ENCODE assay signal across 1 fruit fly cellular context in genomic region chr2L:9520886-9521868, dm6.
A peak's percentile ranks its signal among the peaks of the same experiment; 100 is the strongest.
TF ChIP-seq lines count a peak whose summit lies in the region.

Gene Oatp30B, plus strand, starts transcription at chr2L:9521210.

TF ChIP-seq in whole organism, embryonic, 481 proteins besides CTCF, POLR2A, EP300 and RAD21 (continued from another document):
- TF ChIP-seq B-H2 (GFP tag; optimal IDR thresholded peaks at IDR 0.05; lab: Kevin White, UChicago) (peak; percentile 97), CG3847 (GFP tag; IDR thresholded peaks at IDR 0.05; lab: Robert Waterston, UW) (peak; percentile 98), CG14710 (tag; optimal IDR thresholded peaks at IDR 0.05; lab: Kevin White, UChicago) (peak; percentile 97), MTF-1 (GFP tag; optimal IDR thresholded peaks at IDR 0.05; lab: Kevin White, UChicago; ENCODE audit: borderline replicate concordance) (peak; percentile 90), Mes4 (GFP tag; optimal IDR thresholded peaks at IDR 0.05; lab: Kevin White, UChicago) (peak; percentile 91), BtbVII (GFP tag; optimal IDR thresholded peaks at IDR 0.05; lab: Kevin White, UChicago) (peak; percentile 87), slp2 (GFP tag; optimal IDR thresholded peaks at IDR 0.05; lab: Kevin White, UChicago) (peak; percentile 93), al (GFP tag; IDR thresholded peaks at IDR 0.05; lab: Robert Waterston, UW) (peak; percentile 96), sob (GFP tag; IDR thresholded peaks at IDR 0.05; lab: Robert Waterston, UW) (peak; percentile 99), CG13894 (tag; optimal IDR thresholded peaks at IDR 0.05; lab: Kevin White, UChicago) (peak; percentile 97), disco-r (GFP tag; optimal IDR thresholded peaks at IDR 0.05; lab: Kevin White, UChicago) (peak; percentile 90), CG5245 (GFP tag; optimal IDR thresholded peaks at IDR 0.05; lab: Kevin White, UChicago) (peak; percentile 96), usp (GFP tag; optimal IDR thresholded peaks at IDR 0.05; lab: Kevin White, UChicago) (no peak), bbx (GFP tag; IDR thresholded peaks at IDR 0.05; lab: Robert Waterston, UW; ENCODE audit: partially characterized antibody) (peak; percentile 97), CG8089 (GFP tag; optimal IDR thresholded peaks at IDR 0.05; lab: Kevin White, UChicago) (peak; percentile 90), B-H1 (GFP tag; IDR thresholded peaks at IDR 0.05; lab: Robert Waterston, UW) (peak; percentile 96), cad (GFP tag; optimal IDR thresholded peaks at IDR 0.05; lab: Kevin White, UChicago) (no peak), CG18764 (GFP tag; optimal IDR thresholded peaks at IDR 0.05; lab: Kevin White, UChicago) (peak; percentile 94), run (tag; optimal IDR thresholded peaks at IDR 0.05; lab: Kevin White, UChicago) (peak; percentile 91), chm (GFP tag; IDR thresholded peaks at IDR 0.05; lab: Robert Waterston, UW) (peak; percentile 99), CG3995 (GFP tag; optimal IDR thresholded peaks at IDR 0.05; lab: Kevin White, UChicago) (peak; percentile 67), BEAF-32 (GFP tag; optimal IDR thresholded peaks at IDR 0.05; lab: Kevin White, UChicago) (peak; percentile 97), bab2 (GFP tag; optimal IDR thresholded peaks at IDR 0.05; lab: Kevin White, UChicago) (peak; percentile 96), E2f1 (GFP tag; IDR thresholded peaks at IDR 0.05; lab: Robert Waterston, UW) (peak; percentile 97), Aef1 (GFP tag; IDR thresholded peaks at IDR 0.05; lab: Robert Waterston, UW) (peak; percentile 97), TFAM (GFP tag; optimal IDR thresholded peaks at IDR 0.05; lab: Kevin White, UChicago) (peak; percentile 88), NC2β (GFP tag; optimal IDR thresholded peaks at IDR 0.05; lab: Kevin White, UChicago) (peak; percentile 92), fd64A (GFP tag; optimal IDR thresholded peaks at IDR 0.05; lab: Kevin White, UChicago) (peak; percentile 58), CG15011 (GFP tag; optimal IDR thresholded peaks at IDR 0.05; lab: Kevin White, UChicago) (peak; percentile 88), zfh2 (GFP tag; optimal IDR thresholded peaks at IDR 0.05; lab: Kevin White, UChicago) (peak; percentile 96), CG32772 (GFP tag; IDR thresholded peaks at IDR 0.05; lab: Robert Waterston, UW) (peak; percentile 96), zen2 (GFP tag; IDR thresholded peaks at IDR 0.05; lab: Robert Waterston, UW; ENCODE audit: partially characterized antibody) (peak; percentile 99; the same call in 2 of the 3 replicates), CG4854 (GFP tag; optimal IDR thresholded peaks at IDR 0.05; lab: Kevin White, UChicago) (peak; percentile 95), E2f2 (GFP tag; IDR thresholded peaks at IDR 0.05; lab: Robert Waterston, UW) (peak; percentile 83), ci (GFP tag; IDR thresholded peaks at IDR 0.05; lab: Robert Waterston, UW) (peak; percentile 98), CG6689 (GFP tag; IDR thresholded peaks at IDR 0.05; lab: Robert Waterston, UW) (peak; percentile 96), CG8290 (GFP tag; optimal IDR thresholded peaks at IDR 0.05; lab: Kevin White, UChicago) (peak; percentile 93), CG8290 (tag; optimal IDR thresholded peaks at IDR 0.05; lab: Kevin White, UChicago) (peak; percentile 73 to 96), CG10366 (GFP tag; IDR thresholded peaks at IDR 0.05; lab: Robert Waterston, UW) (peak; percentile 98), HmgD (GFP tag; optimal IDR thresholded peaks at IDR 0.05; lab: Kevin White, UChicago) (peak; percentile 85), MESR4 (GFP tag; optimal IDR thresholded peaks at IDR 0.05; lab: Kevin White, UChicago) (peak; percentile 43), Nf-YC (tag; optimal IDR thresholded peaks at IDR 0.05; lab: Kevin White, UChicago) (peak; percentile 88), CG14860 (GFP tag; IDR thresholded peaks at IDR 0.05; lab: Robert Waterston, UW; ENCODE audit: partially characterized antibody) (peak; percentile 97), CG13123 (GFP tag; optimal IDR thresholded peaks at IDR 0.05; lab: Kevin White, UChicago) (peak; percentile 95), pho (GFP tag; optimal IDR thresholded peaks at IDR 0.05; lab: Kevin White, UChicago) (peak; percentile 96), inv (GFP tag; IDR thresholded peaks at IDR 0.05; lab: Robert Waterston, UW; ENCODE audit: partially characterized antibody) (peak; percentile 95), tx (GFP tag; optimal IDR thresholded peaks at IDR 0.05; lab: Kevin White, UChicago) (peak; percentile 94), CG10431 (GFP tag; optimal IDR thresholded peaks at IDR 0.05; lab: Kevin White, UChicago) (peak; percentile 72), CG10979 (tag; optimal IDR thresholded peaks at IDR 0.05; lab: Kevin White, UChicago) (peak; percentile 96), CG4424 (GFP tag; optimal IDR thresholded peaks at IDR 0.05; lab: Kevin White, UChicago) (peak; percentile 98), CG10959 (GFP tag; IDR thresholded peaks at IDR 0.05; lab: Robert Waterston, UW) (peak; percentile 96), CG1602 (GFP tag; optimal IDR thresholded peaks at IDR 0.05; lab: Kevin White, UChicago) (peak; percentile 98), CG14667 (GFP tag; IDR thresholded peaks at IDR 0.05; lab: Robert Waterston, UW) (peak; percentile 96), Ada2b (GFP tag; IDR thresholded peaks at IDR 0.05; lab: Robert Waterston, UW) (peak; percentile 96), ranshi (GFP tag; IDR thresholded peaks at IDR 0.05; lab: Robert Waterston, UW) (peak; percentile 97), gro (GFP tag; optimal IDR thresholded peaks at IDR 0.05; lab: Kevin White, UChicago) (peak; percentile 96), dmrt11E (tag; optimal IDR thresholded peaks at IDR 0.05; lab: Kevin White, UChicago) (peak; percentile 97), CG32767 (GFP tag; IDR thresholded peaks at IDR 0.05; lab: Robert Waterston, UW) (peak; percentile 93), CG12942 (GFP tag; optimal IDR thresholded peaks at IDR 0.05; lab: Kevin White, UChicago) (peak; percentile 97), CG30403 (GFP tag; optimal IDR thresholded peaks at IDR 0.05; lab: Kevin White, UChicago) (peak; percentile 98), psq (GFP tag; optimal IDR thresholded peaks at IDR 0.05; lab: Kevin White, UChicago) (peak; percentile 99), gem (tag; optimal IDR thresholded peaks at IDR 0.05; lab: Kevin White, UChicago) (peak; percentile 99), HLH4C (GFP tag; IDR thresholded peaks at IDR 0.05; lab: Robert Waterston, UW; ENCODE audit: partially characterized antibody) (peak; percentile 95), CG17802 (tag; optimal IDR thresholded peaks at IDR 0.05; lab: Kevin White, UChicago) (peak; percentile 78), HLH54F (GFP tag; optimal IDR thresholded peaks at IDR 0.05; lab: Kevin White, UChicago) (peak; percentile 96), sug (tag; optimal IDR thresholded peaks at IDR 0.05; lab: Kevin White, UChicago) (peak; percentile 95), sisA (GFP tag; IDR thresholded peaks at IDR 0.05; lab: Robert Waterston, UW) (peak; percentile 96), CG18011 (GFP tag; optimal IDR thresholded peaks at IDR 0.05; lab: Kevin White, UChicago) (peak; percentile 85), so (GFP tag; IDR thresholded peaks at IDR 0.05; lab: Robert Waterston, UW) (peak; percentile 95), Abd-B (GFP tag; optimal IDR thresholded peaks at IDR 0.05; lab: Kevin White, UChicago) (peak; percentile 96), da (GFP tag; optimal IDR thresholded peaks at IDR 0.05; lab: Kevin White, UChicago) (peak; percentile 89), wdn (GFP tag; IDR thresholded peaks at IDR 0.05; lab: Robert Waterston, UW) (peak; percentile 95), gfzf (GFP tag; optimal IDR thresholded peaks at IDR 0.05; lab: Kevin White, UChicago) (peak; percentile 51), corto (GFP tag; optimal IDR thresholded peaks at IDR 0.05; lab: Kevin White, UChicago) (peak; percentile 91), mld (GFP tag; IDR thresholded peaks at IDR 0.05; lab: Robert Waterston, UW; ENCODE audit: partially characterized antibody) (peak; percentile 89; the same call in 2 of the 3 replicates), CG6683 (GFP tag; optimal IDR thresholded peaks at IDR 0.05; lab: Kevin White, UChicago) (peak; percentile 87), CG13775 (GFP tag; optimal IDR thresholded peaks at IDR 0.05; lab: Kevin White, UChicago) (peak; percentile 96), Ets65A (GFP tag; lab: Kevin White, UChicago) (peak; percentile 99), ems (GFP tag; optimal IDR thresholded peaks at IDR 0.05; lab: Kevin White, UChicago) (peak; percentile 95), CG12769 (tag; optimal IDR thresholded peaks at IDR 0.05; lab: Kevin White, UChicago) (peak; percentile 98), CG11723 (GFP tag; optimal IDR thresholded peaks at IDR 0.05; lab: Kevin White, UChicago) (peak; percentile 85), Six4 (GFP tag; optimal IDR thresholded peaks at IDR 0.05; lab: Kevin White, UChicago) (peak; percentile 96), Mad (GFP tag; optimal IDR thresholded peaks at IDR 0.05; lab: Kevin White, UChicago) (peak; percentile 94), CG7963 (GFP tag; IDR thresholded peaks at IDR 0.05; lab: Robert Waterston, UW; ENCODE audit: partially characterized antibody) (peak; percentile 82), CG33557 (GFP tag; optimal IDR thresholded peaks at IDR 0.05; lab: Kevin White, UChicago) (peak; percentile 94), Stat92E (GFP tag; optimal IDR thresholded peaks at IDR 0.05; lab: Kevin White, UChicago) (peak in 1 of 3 experiments; percentile 92), CG12391 (tag; optimal IDR thresholded peaks at IDR 0.05; lab: Kevin White, UChicago) (peak; percentile 99), Deaf1 (tag; optimal IDR thresholded peaks at IDR 0.05; lab: Kevin White, UChicago) (peak; percentile 82), HHEX (GFP tag; optimal IDR thresholded peaks at IDR 0.05; lab: Kevin White, UChicago) (peak; percentile 94), yki (optimal IDR thresholded peaks at IDR 0.05; lab: Kevin White, UChicago) (no peak), emc (GFP tag; optimal IDR thresholded peaks at IDR 0.05; lab: Kevin White, UChicago) (peak; percentile 76), repo (GFP tag; optimal IDR thresholded peaks at IDR 0.05; lab: Kevin White, UChicago) (peak; percentile 92), Dll (GFP tag; IDR thresholded peaks at IDR 0.05; lab: Robert Waterston, UW; ENCODE audit: partially characterized antibody) (peak; percentile 100), CG17359 (tag; optimal IDR thresholded peaks at IDR 0.05; lab: Kevin White, UChicago) (peak; percentile 97), CG6175 (GFP tag; IDR thresholded peaks at IDR 0.05; lab: Robert Waterston, UW) (peak; percentile 95), CG11696 (GFP tag; IDR thresholded peaks at IDR 0.05; lab: Robert Waterston, UW) (peak; percentile 90), CG15269 (tag; optimal IDR thresholded peaks at IDR 0.05; lab: Kevin White, UChicago) (peak; percentile 97), danr (GFP tag; IDR thresholded peaks at IDR 0.05; lab: Robert Waterston, UW) (peak; percentile 94), CG11398 (GFP tag; optimal IDR thresholded peaks at IDR 0.05; lab: Kevin White, UChicago) (peak; percentile 87), HmgZ (tag; optimal IDR thresholded peaks at IDR 0.05; lab: Kevin White, UChicago) (peak; percentile 98), CG2202 (tag; optimal IDR thresholded peaks at IDR 0.05; lab: Kevin White, UChicago) (peak; percentile 93), CG8478 (optimal IDR thresholded peaks at IDR 0.05; lab: Kevin White, UChicago) (no peak), chn (GFP tag; optimal IDR thresholded peaks at IDR 0.05; lab: Kevin White, UChicago) (peak; percentile 95), mam (GFP tag; optimal IDR thresholded peaks at IDR 0.05; lab: Kevin White, UChicago) (peak; percentile 97), salm (tag; optimal IDR thresholded peaks at IDR 0.05; lab: Kevin White, UChicago) (peak; percentile 90), insv (GFP tag; optimal IDR thresholded peaks at IDR 0.05; lab: Kevin White, UChicago) (peak in 1 of 2 experiments; percentile 79), CG12236 (GFP tag; optimal IDR thresholded peaks at IDR 0.05; lab: Kevin White, UChicago) (peak; percentile 91), crp (GFP tag; optimal IDR thresholded peaks at IDR 0.05; lab: Kevin White, UChicago) (peak in 1 of 2 experiments; percentile 57), CG17829 (tag; optimal IDR thresholded peaks at IDR 0.05; lab: Kevin White, UChicago) (peak; percentile 98), CG11504 (tag; optimal IDR thresholded peaks at IDR 0.05; lab: Kevin White, UChicago) (peak; percentile 94), CG13296 (GFP tag; optimal IDR thresholded peaks at IDR 0.05; lab: Kevin White, UChicago) (peak; percentile 94), Opbp (GFP tag; IDR thresholded peaks at IDR 0.05; lab: Robert Waterston, UW; ENCODE audit: partially characterized antibody) (peak; percentile 96), CG10462 (GFP tag; optimal IDR thresholded peaks at IDR 0.05; lab: Kevin White, UChicago) (peak; percentile 94)
